Fruit fly (Drosophila melanogaster): ENCODE data around the gene CG43091.

The CG43091 gene

dm6 chr3R:22726031-22726770, 42.3 kb downstream of the CG43091 start, which contains the start of gene RNF220 (continued):
- TF ChIP-seq Hmr (GFP tag; optimal IDR thresholded peaks at IDR 0.05) (no peak), CG10979 (tag; optimal IDR thresholded peaks at IDR 0.05) (no peak), CG8388 (GFP tag; optimal IDR thresholded peaks at IDR 0.05) (no peak), CG18599 (GFP tag; optimal IDR thresholded peaks at IDR 0.05) (peak; percentile 7), CG7928 (GFP tag; optimal IDR thresholded peaks at IDR 0.05) (no peak), oc (tag; optimal IDR thresholded peaks at IDR 0.05) (no peak), z (GFP tag; IDR thresholded peaks at IDR 0.05) (no peak), CG4424 (GFP tag; optimal IDR thresholded peaks at IDR 0.05) (peak; percentile 31), Meics (GFP tag; optimal IDR thresholded peaks at IDR 0.05) (no peak), Dfd (GFP tag; optimal IDR thresholded peaks at IDR 0.05) (no peak), HHEX (GFP tag; optimal IDR thresholded peaks at IDR 0.05) (no peak), Sin3A (optimal IDR thresholded peaks at IDR 0.05) (peak; percentile 31), CG10431 (GFP tag; optimal IDR thresholded peaks at IDR 0.05) (no peak), CG10267 (tag; optimal IDR thresholded peaks at IDR 0.05) (no peak), Dll (GFP tag; IDR thresholded peaks at IDR 0.05; ENCODE audit: partially characterized antibody) (peak; percentile 77), CG9727 (GFP tag; optimal IDR thresholded peaks at IDR 0.05) (peak; percentile 50), C15 (GFP tag; IDR thresholded peaks at IDR 0.05) (no peak), Dbx (GFP tag; IDR thresholded peaks at IDR 0.05) (peak; percentile 20; the same call in 1 of the 3 replicates), CG14860 (GFP tag; IDR thresholded peaks at IDR 0.05; ENCODE audit: partially characterized antibody) (no peak; the same call in 2 of the 3 replicates), esg (GFP tag; conservative IDR thresholded peaks at IDR 0.05) (no peak), Spps (tag; optimal IDR thresholded peaks at IDR 0.05) (no peak), BtbVII (GFP tag; optimal IDR thresholded peaks at IDR 0.05) (no peak), dmrt99B (tag; optimal IDR thresholded peaks at IDR 0.05) (peak; percentile 13), dimm (GFP tag; IDR thresholded peaks at IDR 0.05) (no peak; the same call in 1 of the 2 replicates), CG33557 (GFP tag; optimal IDR thresholded peaks at IDR 0.05) (no peak), disco-r (GFP tag; optimal IDR thresholded peaks at IDR 0.05) (no peak), CG34224 (GFP tag; IDR thresholded peaks at IDR 0.05; ENCODE audit: partially characterized antibody) (peak; percentile 54; the same call in 1 of the 3 replicates), fd102C (GFP tag; optimal IDR thresholded peaks at IDR 0.05) (no peak), CG4360 (GFP tag; IDR thresholded peaks at IDR 0.05) (no peak), twi (tag; optimal IDR thresholded peaks at IDR 0.05) (no peak), CG8281 (tag; optimal IDR thresholded peaks at IDR 0.05) (no peak), hkb (optimal IDR thresholded peaks at IDR 0.05) (no peak), hkb (GFP tag; IDR thresholded peaks at IDR 0.05) (no peak), Opbp (GFP tag; IDR thresholded peaks at IDR 0.05; ENCODE audit: partially characterized antibody) (peak; percentile 76), nom (GFP tag; optimal IDR thresholded peaks at IDR 0.05) (no peak), CG30431 (GFP tag; optimal IDR thresholded peaks at IDR 0.05) (no peak), Chrac-16 (GFP tag; optimal IDR thresholded peaks at IDR 0.05) (no peak), CG6175 (GFP tag; IDR thresholded peaks at IDR 0.05) (no peak), CG7372 (GFP tag; IDR thresholded peaks at IDR 0.05) (no peak), luna (GFP tag; optimal IDR thresholded peaks at IDR 0.05) (no peak), zen (tag; optimal IDR thresholded peaks at IDR 0.05) (no peak), CG17385 (GFP tag; optimal IDR thresholded peaks at IDR 0.05) (peak; percentile 12), Taf1 (GFP tag; IDR thresholded peaks at IDR 0.05) (no peak), CG10565 (GFP tag; optimal IDR thresholded peaks at IDR 0.05) (no peak), CG4617 (GFP tag; optimal IDR thresholded peaks at IDR 0.05; ENCODE audit: borderline replicate concordance) (peak; percentile 5), Dref (GFP tag; IDR thresholded peaks at IDR 0.05) (peak; percentile 59), CG12391 (tag; optimal IDR thresholded peaks at IDR 0.05) (no peak), CG5180 (GFP tag; optimal IDR thresholded peaks at IDR 0.05) (no peak), CG14667 (GFP tag; IDR thresholded peaks at IDR 0.05) (0 out of 2 replicates have a peak, but pooled peaks have one; percentile 8)

All from whole organism, embryonic.